Fruit fly (Drosophila melanogaster): ENCODE results near the gene Pgant5.

Pgant5 gene

dm6 chr2L:5084586-5085257, 8.7 kb downstream of the Pgant5 start (continued):
- TF ChIP-seq dmrt99B (tag; optimal IDR thresholded peaks at IDR 0.05) (no peak), CG31388 (GFP tag; optimal IDR thresholded peaks at IDR 0.05) (no peak), ind (GFP tag; optimal IDR thresholded peaks at IDR 0.05) (no peak), fu2 (GFP tag; optimal IDR thresholded peaks at IDR 0.05) (no peak), Dad (GFP tag; optimal IDR thresholded peaks at IDR 0.05) (no peak), CG9932 (GFP tag; IDR thresholded peaks at IDR 0.05) (peak; percentile 48; the same call in 1 of the 2 replicates), dysf (GFP tag; IDR thresholded peaks at IDR 0.05) (peak; percentile 18; the same call in 1 of the 3 replicates), gem (tag; optimal IDR thresholded peaks at IDR 0.05) (peak; percentile 26), nom (GFP tag; optimal IDR thresholded peaks at IDR 0.05) (no peak), Lim3 (GFP tag; IDR thresholded peaks at IDR 0.05) (no peak), Fer2 (tag; optimal IDR thresholded peaks at IDR 0.05) (no peak), CG34422 (GFP tag; IDR thresholded peaks at IDR 0.05) (no peak), CG1792 (GFP tag; optimal IDR thresholded peaks at IDR 0.05) (no peak), CG4820 (GFP tag; optimal IDR thresholded peaks at IDR 0.05) (no peak), Hr39 (optimal IDR thresholded peaks at IDR 0.05) (no peak), PHDP (tag; optimal IDR thresholded peaks at IDR 0.05) (peak; percentile 19), grau (tag; optimal IDR thresholded peaks at IDR 0.05) (peak; percentile 62), CG17359 (tag; optimal IDR thresholded peaks at IDR 0.05) (no peak), CG30403 (GFP tag; optimal IDR thresholded peaks at IDR 0.05) (no peak), CG2678 (tag; optimal IDR thresholded peaks at IDR 0.05) (peak; percentile 3), CHES-1-like (GFP tag; optimal IDR thresholded peaks at IDR 0.05) (peak; percentile 20), seq (GFP tag; IDR thresholded peaks at IDR 0.05) (no peak), Nf-YB (GFP tag; optimal IDR thresholded peaks at IDR 0.05) (no peak), CG11093 (GFP tag; IDR thresholded peaks at IDR 0.05) (no peak), Mes4 (GFP tag; optimal IDR thresholded peaks at IDR 0.05) (no peak), CG16863 (GFP tag; optimal IDR thresholded peaks at IDR 0.05) (no peak), CG8290 (GFP tag; optimal IDR thresholded peaks at IDR 0.05) (no peak), CG8290 (tag; optimal IDR thresholded peaks at IDR 0.05) (no peak), HmgD (GFP tag; optimal IDR thresholded peaks at IDR 0.05) (no peak), bowl (GFP tag; IDR thresholded peaks at IDR 0.05) (no peak), Hmr (GFP tag; optimal IDR thresholded peaks at IDR 0.05) (peak; percentile 74), chn (GFP tag; optimal IDR thresholded peaks at IDR 0.05) (no peak), z (GFP tag; IDR thresholded peaks at IDR 0.05) (no peak), CG9215 (GFP tag; IDR thresholded peaks at IDR 0.05) (no peak), CG11723 (GFP tag; optimal IDR thresholded peaks at IDR 0.05) (no peak), CrebB (tag; optimal IDR thresholded peaks at IDR 0.05) (no peak), org-1 (GFP tag; optimal IDR thresholded peaks at IDR 0.05) (no peak), Chrac-16 (GFP tag; optimal IDR thresholded peaks at IDR 0.05) (no peak), cas (GFP tag; IDR thresholded peaks at IDR 0.05) (no peak), Hsf (GFP tag; optimal IDR thresholded peaks at IDR 0.05) (no peak), ab (GFP tag; optimal IDR thresholded peaks at IDR 0.05) (no peak), ci (GFP tag; IDR thresholded peaks at IDR 0.05) (no peak), chinmo (GFP tag; IDR thresholded peaks at IDR 0.05; ENCODE audit: partially characterized antibody) (no peak), chm (GFP tag; IDR thresholded peaks at IDR 0.05) (no peak), CG2116 (GFP tag; optimal IDR thresholded peaks at IDR 0.05) (no peak), nerfin-2 (GFP tag; IDR thresholded peaks at IDR 0.05; ENCODE audit: partially characterized antibody) (no peak), BEAF-32 (GFP tag; optimal IDR thresholded peaks at IDR 0.05) (no peak), CG7987 (GFP tag; optimal IDR thresholded peaks at IDR 0.05) (no peak), Neu2 (GFP tag; optimal IDR thresholded peaks at IDR 0.05; ENCODE audit: borderline replicate concordance) (no peak), ERR (GFP tag; optimal IDR thresholded peaks at IDR 0.05) (no peak), sna (GFP tag; IDR thresholded peaks at IDR 0.05; ENCODE audit: partially characterized antibody) (no peak), CG7786 (GFP tag; optimal IDR thresholded peaks at IDR 0.05) (peak; percentile 8)
